Fruit fly (Drosophila melanogaster): ENCODE measurements around the gene CG13252.

dm6 chr3L:20707217-20707616 lies 23.2 kb upstream of the CG13252 start:
- no peak for TF ChIP-seq D1 (tag; optimal IDR thresholded peaks at IDR 0.05)
- TF ChIP-seq rn (GFP tag; IDR thresholded peaks at IDR 0.05) = no peak
- TF ChIP-seq CG8301 (tag; optimal IDR thresholded peaks at IDR 0.05) = no peak
- no peak for TF ChIP-seq Pif1A (GFP tag; optimal IDR thresholded peaks at IDR 0.05)

All from whole organism, pupa.